Fruit fly (Drosophila melanogaster): ENCODE results near the gene CG15602.
A peak's percentile ranks its signal among the peaks of the same experiment; 100 is the strongest.

The CG15602 gene

DNA sequence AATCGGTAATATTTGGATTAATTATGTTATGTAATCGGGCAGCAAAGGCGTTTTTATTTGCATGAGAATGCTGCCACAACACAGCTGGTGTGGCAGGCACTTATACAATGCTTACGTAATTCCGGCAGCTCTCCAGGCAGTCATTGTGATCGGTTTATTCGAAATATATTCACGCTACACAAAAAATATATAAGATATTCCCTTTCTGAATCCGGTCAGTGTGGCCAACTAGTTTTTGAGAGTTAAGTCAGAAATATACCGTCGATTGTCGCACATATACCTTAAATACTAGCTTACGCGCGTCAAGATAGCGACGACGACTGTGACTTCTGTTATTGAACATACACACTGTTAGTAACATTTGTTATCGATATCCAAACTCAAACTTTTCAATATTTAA lies 49.8 kb downstream of the CG15602 start, which contains the start of gene sun:
Gene sun, minus strand, starts transcription at position 238 of the 400 bp plus-strand sequence.
- TF ChIP-seq Rel (GFP tag; optimal IDR thresholded peaks at IDR 0.05) (no peak), Rel (tag; optimal IDR thresholded peaks at IDR 0.05) (peak; percentile 38), dmrt93B (GFP tag; optimal IDR thresholded peaks at IDR 0.05) (no peak)
